Worm (Caenorhabditis elegans) whole organism, young adult: Measurements from ENCODE around the gene ceh-86.

Experiments
- D2030.7 ChIP-seq: fragments of 200-800 bp; sonication (Bioruptor generic); IDR thresholded peaks from 2 replicates; pipeline ENCODE4 v1.3.6; 2022; ENCODE audit warnings: missing genetic modification reagents, missing genetic modification characterization, missing compliant biosample characterization
- F22D6.2 ChIP-seq: sonication (generic microtip); optimal IDR thresholded peaks from 2 replicates; lab custom pipeline; 2016; ENCODE audit warnings: mild to moderate bottlenecking, missing genetic modification characterization, missing compliant biosample characterization
- F55B11.4 ChIP-seq: sonication (generic microtip); optimal IDR thresholded peaks from 2 replicates; lab custom pipeline; 2016; ENCODE audit warnings: missing compliant biosample characterization, missing genetic modification characterization, borderline replicate concordance; ENCODE audit not compliant: insufficient read depth
- Y53G8AR.9 ChIP-seq: fragments of 200-800 bp; sonication (Bioruptor generic); conservative IDR thresholded peaks from 2 replicates; pipeline ENCODE4 v1.3.6; 2022; ENCODE audit warnings: missing genetic modification reagents, missing genetic modification characterization, missing compliant biosample characterization
- Y79H2A.3 ChIP-seq: fragments of 200-800 bp; sonication (Bioruptor generic); conservative IDR thresholded peaks from 2 replicates; pipeline ENCODE4 v1.3.6; 2022; ENCODE audit warnings: missing genetic modification reagents, missing genetic modification characterization, missing compliant biosample characterization
- aptf-3 ChIP-seq: fragments of 200-800 bp; sonication (Bioruptor generic); IDR thresholded peaks from 2 replicates; pipeline ENCODE4 v1.3.6; 2022; ENCODE audit warnings: missing genetic modification characterization, missing compliant biosample characterization
- athp-1 ChIP-seq: sonication (generic microtip); optimal IDR thresholded peaks from 2 replicates; lab custom pipeline; 2017; ENCODE audit warnings: mild to moderate bottlenecking, missing genetic modification characterization, missing compliant biosample characterization
- hlh-26 ChIP-seq: fragments of 200-800 bp; sonication (Bioruptor generic); conservative IDR thresholded peaks from 2 replicates; pipeline ENCODE4 v1.3.6; 2022; ENCODE audit warnings: missing genetic modification reagents, missing genetic modification characterization, missing compliant biosample characterization
- mcd-1 ChIP-seq: fragments of 200-800 bp; sonication (Bioruptor generic); IDR thresholded peaks from 2 replicates; pipeline ENCODE4 v1.3.6; 2022; ENCODE audit warnings: missing genetic modification reagents, missing genetic modification characterization, missing compliant biosample characterization
- snpc-4 ChIP-seq, 5 experiments: fragments of 150-350 bp in 1 of 5; sonication (generic microtip) in 4 of 5; optimal IDR thresholded peaks; 2 replicates each; lab custom pipeline; 2014 to 2018; ENCODE audit warnings: missing genetic modification characterization in 5 of 5, missing biosample characterization in 3 of 5, antibody characterized with exemption in 2 of 5, mild to moderate bottlenecking in 2 of 5, missing compliant biosample characterization in 2 of 5, missing genotype in 2 of 5, moderate library complexity in 2 of 5, missing genetic modification reagents in 1 of 5
- unc-62 ChIP-seq: fragments of 150-350 bp; optimal IDR thresholded peaks from 2 replicates; lab custom pipeline; 2014; ENCODE audit warnings: missing biosample characterization, missing genetic modification reagents, missing genetic modification characterization

ce11 chrII:2411093-2411492 is 20.8 kb downstream of the ceh-86 start:
- no peak for TF ChIP-seq mcd-1 (GFP tag; lab: Robert Waterston, UW)
- no peak for TF ChIP-seq unc-62 (GFP tag; lab: Kevin White, UChicago)
- TF ChIP-seq F22D6.2 = no peak
- TF ChIP-seq snpc-4 (GFP tag; optimal IDR thresholded peaks at IDR 0.05; lab: Kevin White, UChicago) = no peak
- TF ChIP-seq snpc-4 (tag; optimal IDR thresholded peaks at IDR 0.05; lab: Kevin White, UChicago) = no peak
- no peak for TF ChIP-seq hlh-26 (GFP tag; lab: Robert Waterston, UW)
- no peak for TF ChIP-seq Y79H2A.3
- TF ChIP-seq Y53G8AR.9 (GFP tag; lab: Robert Waterston, UW) = no peak
- no peak for TF ChIP-seq athp-1 (tag; lab: Kevin White, UChicago)
- no peak for TF ChIP-seq aptf-3 (GFP tag; lab: Robert Waterston, UW)
- no peak for TF ChIP-seq D2030.7 (GFP tag; lab: Robert Waterston, UW)
- no peak for TF ChIP-seq F55B11.4 (tag; lab: Kevin White, UChicago)
